Worm (Caenorhabditis elegans) whole organism, L4 larva: ENCODE measurements around the gene spe-45.

Experiments used
- D1046.2 ChIP-seq: fragments of 200-800 bp; sonication (Bioruptor generic); IDR thresholded peaks from 2 replicates; pipeline ENCODE4 v1.3.6; 2022; ENCODE audit warnings: missing genetic modification characterization, missing compliant biosample characterization
- F26F4.8 ChIP-seq: fragments of 200-800 bp; sonication (Bioruptor generic); conservative IDR thresholded peaks from 2 replicates; pipeline ENCODE4 v1.3.6; 2022; ENCODE audit warnings: missing genetic modification characterization, missing compliant biosample characterization
- F37D6.2 ChIP-seq: sonication (generic microtip); optimal IDR thresholded peaks from 2 replicates; lab custom pipeline; 2016; ENCODE audit warnings: mild to moderate bottlenecking, missing genetic modification characterization, missing compliant biosample characterization
- F44E2.7 ChIP-seq: fragments of 200-800 bp; sonication (Bioruptor generic); IDR thresholded peaks from 2 replicates; pipeline ENCODE4 v2.1.2; 2022; ENCODE audit warnings: missing genetic modification characterization, missing compliant biosample characterization
- F49E8.2 ChIP-seq: sonication (generic microtip); optimal IDR thresholded peaks from 2 replicates; lab custom pipeline; 2016; ENCODE audit warnings: missing compliant biosample characterization, mild to moderate bottlenecking, missing genetic modification characterization, borderline replicate concordance
- Y105C5A.15 ChIP-seq: fragments of 200-800 bp; sonication (Bioruptor generic); IDR thresholded peaks from 2 replicates; pipeline ENCODE4 v1.3.6; 2022; ENCODE audit warnings: missing genetic modification characterization, missing compliant biosample characterization
- ZK337.2 ChIP-seq: fragments of 200-800 bp; sonication (Bioruptor generic); IDR thresholded peaks from 2 replicates; pipeline ENCODE4 v1.3.6; 2022; ENCODE audit warnings: missing genetic modification reagents, missing genetic modification characterization, missing compliant biosample characterization
- ZK546.5 ChIP-seq, 2 experiments: sonication (generic microtip); optimal IDR thresholded peaks; 2 replicates each; lab custom pipeline; 2017; ENCODE audit warnings: missing biosample characterization in 2 of 2, missing genetic modification characterization in 2 of 2
- aha-1 ChIP-seq: fragments of 150-350 bp; peaks from one replicate; lab custom pipeline; 2014; ENCODE audit warnings: missing biosample characterization, missing genetic modification characterization
- attf-4 ChIP-seq: sonication (generic microtip); optimal IDR thresholded peaks from 3 replicates; lab custom pipeline; 2017; ENCODE audit warnings: missing biosample characterization, missing genetic modification characterization
- ceh-20 ChIP-seq: fragments of 200-800 bp; sonication (Bioruptor generic); IDR thresholded peaks from 2 replicates; pipeline ENCODE4 v1.3.6; 2022; ENCODE audit warnings: missing genetic modification reagents, missing genetic modification characterization, missing compliant biosample characterization
- ceh-32 ChIP-seq: sonication (generic microtip); optimal IDR thresholded peaks from 2 replicates; lab custom pipeline; 2016; ENCODE audit warnings: mild to moderate bottlenecking, missing genetic modification characterization, missing compliant biosample characterization; ENCODE audit not compliant: poor library complexity
- ceh-62 ChIP-seq: sonication (generic microtip); optimal IDR thresholded peaks from 2 replicates; lab custom pipeline; 2017; ENCODE audit warnings: missing biosample characterization, missing genetic modification characterization
- ceh-82 ChIP-seq: sonication (generic microtip); optimal IDR thresholded peaks from 2 replicates; lab custom pipeline; 2017; ENCODE audit warnings: missing biosample characterization, missing genetic modification characterization
- ctbp-1 ChIP-seq: fragments of 200-800 bp; sonication (Bioruptor generic); IDR thresholded peaks from 2 replicates; pipeline ENCODE4 v1.3.6; 2022; ENCODE audit warnings: missing genetic modification reagents, missing genetic modification characterization, missing compliant biosample characterization
- daf-12 ChIP-seq: fragments of 150-350 bp; optimal IDR thresholded peaks from 2 replicates; lab custom pipeline; 2014; ENCODE audit warnings: missing biosample characterization, missing genetic modification reagents, missing genetic modification characterization
- daf-16 ChIP-seq, 3 experiments: sonication (generic microtip); optimal IDR thresholded peaks; 2 replicates each; lab custom pipeline; 2016 to 2017; ENCODE audit warnings: missing genetic modification characterization in 3 of 3, missing genetic modification reagents in 3 of 3, mild to moderate bottlenecking in 2 of 3, missing compliant biosample characterization in 2 of 3, missing biosample characterization in 1 of 3, moderate library complexity in 1 of 3
- daf-19 ChIP-seq: fragments of 200-800 bp; sonication (Bioruptor generic); conservative IDR thresholded peaks from 2 replicates; pipeline ENCODE4 v1.3.6; 2022; ENCODE audit warnings: missing genetic modification characterization, missing compliant biosample characterization
- dmd-6 ChIP-seq: fragments of 200-800 bp; sonication (Bioruptor generic); IDR thresholded peaks from 2 replicates; pipeline ENCODE4 v1.3.6; 2022; ENCODE audit warnings: missing genetic modification reagents, missing genetic modification characterization, missing compliant biosample characterization
- egl-27 ChIP-seq: sonication (generic microtip); optimal IDR thresholded peaks from 3 replicates; lab custom pipeline; 2017; ENCODE audit warnings: missing biosample characterization, missing genetic modification reagents, missing genetic modification characterization
- fkh-10 ChIP-seq: fragments of 150-350 bp; optimal IDR thresholded peaks from 2 replicates; lab custom pipeline; 2014; ENCODE audit warnings: missing biosample characterization, missing genetic modification reagents, missing genetic modification characterization
- hif-1 ChIP-seq, 2 experiments: sonication (generic microtip); optimal IDR thresholded peaks; 2 replicates each; lab custom pipeline; 2016 to 2017; ENCODE audit warnings: missing compliant biosample characterization in 2 of 2, missing genetic modification characterization in 2 of 2, missing genetic modification reagents in 2 of 2, missing genotype in 2 of 2, mild to moderate bottlenecking in 1 of 2
- hlh-30 ChIP-seq: sonication (generic microtip); optimal IDR thresholded peaks from 2 replicates; lab custom pipeline; 2017; ENCODE audit warnings: antibody characterized with exemption, mild to moderate bottlenecking, missing genetic modification characterization, missing compliant biosample characterization; ENCODE audit not compliant: insufficient read depth
- hmg-1.1 ChIP-seq: fragments of 200-800 bp; sonication (Bioruptor generic); IDR thresholded peaks from 2 replicates; pipeline ENCODE4 v1.3.6; 2022; ENCODE audit warnings: missing genetic modification reagents, missing genetic modification characterization, missing compliant biosample characterization
- lim-7 ChIP-seq: fragments of 200-800 bp; sonication (Bioruptor generic); IDR thresholded peaks from 2 replicates; pipeline ENCODE4 v1.3.6; 2022; ENCODE audit warnings: missing genetic modification characterization, missing compliant biosample characterization
- lin-1 ChIP-seq: fragments of 200-800 bp; sonication (Bioruptor generic); IDR thresholded peaks from 2 replicates; pipeline ENCODE4 v1.3.6; 2022; ENCODE audit warnings: missing genetic modification reagents, missing genetic modification characterization, missing compliant biosample characterization
- lin-38 ChIP-seq: fragments of 200-800 bp; sonication (Bioruptor generic); IDR thresholded peaks from 2 replicates; pipeline ENCODE4 v1.3.6; 2022; ENCODE audit warnings: missing genetic modification reagents, missing genetic modification characterization, missing compliant biosample characterization
- lir-3 ChIP-seq: sonication (generic microtip); optimal IDR thresholded peaks from 2 replicates; lab custom pipeline; 2016; ENCODE audit warnings: mild to moderate bottlenecking, missing genetic modification characterization, missing compliant biosample characterization
- madf-9 ChIP-seq: fragments of 200-800 bp; sonication (Bioruptor generic); conservative IDR thresholded peaks from 2 replicates; pipeline ENCODE4 v1.3.6; 2022; ENCODE audit warnings: missing genetic modification reagents, missing genetic modification characterization, missing compliant biosample characterization
- mdl-1 ChIP-seq, 2 experiments: fragments of 150-350 bp in 1 of 2; sonication (generic microtip) in 1 of 2; optimal IDR thresholded peaks; 2 replicates each; lab custom pipeline; 2014 to 2017; ENCODE audit warnings: missing biosample characterization in 2 of 2, missing genetic modification characterization in 2 of 2
- mdt-29 ChIP-seq: fragments of 200-800 bp; sonication (Bioruptor generic); IDR thresholded peaks from 2 replicates; pipeline ENCODE4 v1.3.6; 2022; ENCODE audit warnings: missing genetic modification reagents, missing genetic modification characterization, missing compliant biosample characterization
- mep-1 ChIP-seq: fragments of 150-350 bp; sonication (generic microtip); optimal IDR thresholded peaks from 3 replicates; lab custom pipeline; 2014; ENCODE audit warnings: missing biosample characterization, missing genetic modification characterization
- mes-2 ChIP-seq: sonication (generic microtip); optimal IDR thresholded peaks from 2 replicates; lab custom pipeline; 2016; ENCODE audit warnings: missing genotype, mild to moderate bottlenecking, missing genetic modification characterization, missing compliant biosample characterization; ENCODE audit not compliant: poor library complexity, severe bottlenecking
- nhr-11 ChIP-seq: fragments of 150-350 bp; optimal IDR thresholded peaks from 2 replicates; lab custom pipeline; 2014; ENCODE audit warnings: missing biosample characterization, missing genetic modification characterization
- nhr-111 ChIP-seq: fragments of 200-800 bp; sonication (Bioruptor generic); optimal IDR thresholded peaks from 2 replicates; lab custom pipeline; 2018; ENCODE audit warnings: mild to moderate bottlenecking, missing genetic modification characterization, missing compliant biosample characterization
- nhr-28 ChIP-seq: fragments of 150-350 bp; optimal IDR thresholded peaks from 2 replicates; lab custom pipeline; 2014; ENCODE audit warnings: missing biosample characterization, missing genetic modification characterization
- nhr-41 ChIP-seq: fragments of 200-800 bp; sonication (Bioruptor generic); IDR thresholded peaks from 2 replicates; pipeline ENCODE4 v1.3.6; 2022; ENCODE audit warnings: missing genetic modification reagents, missing genetic modification characterization, missing compliant biosample characterization
- nhr-42 ChIP-seq: fragments of 200-800 bp; sonication (Bioruptor generic); IDR thresholded peaks from 2 replicates; pipeline ENCODE4 v1.3.6; 2022; ENCODE audit warnings: missing genetic modification characterization, missing compliant biosample characterization
- nhr-77 ChIP-seq: fragments of 150-350 bp; optimal IDR thresholded peaks from 2 replicates; lab custom pipeline; 2014; ENCODE audit warnings: missing biosample characterization, missing genetic modification characterization
- pha-4 ChIP-seq, 2 experiments: fragments of 150-350 bp in 1 of 2; fragments of 200-800 bp in 1 of 2; sonication (Bioruptor generic) in 1 of 2; IDR thresholded peaks in 1 of 2; optimal IDR thresholded peaks in 1 of 2; 2 replicates each; pipeline versions ENCODE4 v1.3.6 to Lab custom; 2014 to 2022; ENCODE audit warnings: missing genetic modification characterization in 2 of 2, missing genetic modification reagents in 2 of 2, missing biosample characterization in 1 of 2, missing compliant biosample characterization in 1 of 2
- php-3 ChIP-seq: fragments of 200-800 bp; sonication (Bioruptor generic); IDR thresholded peaks from 2 replicates; pipeline ENCODE4 v1.3.6; 2022; ENCODE audit warnings: missing genetic modification reagents, missing genetic modification characterization, missing compliant biosample characterization
- saeg-2 ChIP-seq: fragments of 200-800 bp; sonication (Bioruptor generic); IDR thresholded peaks from 2 replicates; pipeline ENCODE4 v1.3.6; 2022; ENCODE audit warnings: missing genetic modification reagents, missing genetic modification characterization, missing compliant biosample characterization
- sdz-12 ChIP-seq: fragments of 200-800 bp; sonication (Bioruptor generic); optimal IDR thresholded peaks from 2 replicates; lab custom pipeline; 2018; ENCODE audit warnings: mild to moderate bottlenecking, missing genetic modification characterization, missing compliant biosample characterization
- skn-1 ChIP-seq: fragments of 150-350 bp; optimal IDR thresholded peaks from 2 replicates; lab custom pipeline; 2014; ENCODE audit warnings: missing biosample characterization, missing genetic modification characterization
- spr-1 ChIP-seq: sonication (generic microtip); optimal IDR thresholded peaks from 2 replicates; lab custom pipeline; 2016; ENCODE audit warnings: mild to moderate bottlenecking, missing genetic modification characterization, missing compliant biosample characterization
- spr-3 ChIP-seq: fragments of 200-800 bp; sonication (Bioruptor generic); optimal IDR thresholded peaks from 2 replicates; lab custom pipeline; 2018; ENCODE audit warnings: mild to moderate bottlenecking, missing genetic modification characterization, missing compliant biosample characterization
- tag-97 ChIP-seq: fragments of 200-800 bp; sonication (Bioruptor generic); IDR thresholded peaks from 2 replicates; pipeline ENCODE4 v1.3.6; 2022; ENCODE audit warnings: missing genetic modification characterization, missing compliant biosample characterization
- unc-62 ChIP-seq, 3 experiments: fragments of 150-350 bp in 1 of 3; sonication (generic microtip); optimal IDR thresholded peaks in 2 of 3; peaks in 1 of 3; 1 replicate in 1 of 3; 2 replicates in 2 of 3; lab custom pipeline; 2014 to 2017; ENCODE audit warnings: missing biosample characterization in 3 of 3, missing genetic modification characterization in 3 of 3, missing genetic modification reagents in 3 of 3, missing genotype in 1 of 3
- zfp-3 ChIP-seq: fragments of 200-800 bp; sonication (Bioruptor generic); conservative IDR thresholded peaks from 2 replicates; pipeline ENCODE4 v1.3.6; 2022; ENCODE audit warnings: missing genetic modification reagents, missing genetic modification characterization, missing compliant biosample characterization
- zip-11 ChIP-seq: fragments of 200-800 bp; sonication (Bioruptor generic); IDR thresholded peaks from 2 replicates; pipeline ENCODE4 v1.3.6; 2022; ENCODE audit warnings: missing genetic modification characterization, missing compliant biosample characterization

The spe-45 gene

ce11 chrIV:12404137-12404536, 14.2 kb upstream of the spe-45 start, which contains the start of gene gex-3 (continued):
- TF ChIP-seq mes-2 (tag; lab: Kevin White, UChicago) (peak; percentile 92), mdl-1 (tag; optimal IDR thresholded peaks at IDR 0.05; lab: Kevin White, UChicago) (no peak), saeg-2 (GFP tag; lab: Robert Waterston, UW) (no peak), egl-27 (tag; lab: Kevin White, UChicago) (no peak), lin-1 (GFP tag; lab: Robert Waterston, UW) (no peak), daf-12 (no peak), unc-62 (GFP tag; optimal IDR thresholded peaks at IDR 0.05 in 1 of 2; lab: Kevin White, UChicago) (peak in 1 of 2 experiments; percentile 78), unc-62 (tag; optimal IDR thresholded peaks at IDR 0.05; lab: Kevin White, UChicago) (no peak), nhr-111 (GFP tag; lab: Kevin White, UChicago) (no peak), zfp-3 (GFP tag; lab: Robert Waterston, UW) (no peak), ctbp-1 (no peak), nhr-77 (tag; lab: Kevin White, UChicago) (peak; percentile 59), attf-4 (tag; lab: Kevin White, UChicago) (no peak), zip-11 (GFP tag; lab: Robert Waterston, UW) (no peak), tag-97 (GFP tag; lab: Robert Waterston, UW) (no peak), ZK546.5 (tag; optimal IDR thresholded peaks at IDR 0.05; lab: Kevin White, UChicago) (peak in 1 of 2 experiments; percentile 55), skn-1 (tag; lab: Kevin White, UChicago) (no peak), F49E8.2 (tag; lab: Kevin White, UChicago) (peak; percentile 31), fkh-10 (GFP tag; lab: Kevin White, UChicago) (peak; percentile 85), Y105C5A.15 (no peak), mdt-29 (GFP tag; lab: Robert Waterston, UW) (no peak), lir-3 (no peak), ceh-62 (tag; lab: Kevin White, UChicago) (no peak), F44E2.7 (GFP tag; lab: Robert Waterston, UW) (no peak), nhr-42 (GFP tag; lab: Robert Waterston, UW) (no peak), madf-9 (GFP tag; lab: Robert Waterston, UW) (no peak), lin-38 (GFP tag; lab: Robert Waterston, UW) (peak; percentile 97), ceh-32 (no peak), nhr-11 (peak; percentile 2), lim-7 (GFP tag; lab: Robert Waterston, UW) (no peak), mep-1 (tag; lab: Kevin White, UChicago) (peak; percentile 81), F26F4.8 (no peak), daf-19 (GFP tag; lab: Robert Waterston, UW) (0 out of 2 replicates have a peak, but pooled peaks have one; percentile 32), spr-1 (tag; lab: Kevin White, UChicago) (no peak), nhr-28 (tag; lab: Kevin White, UChicago) (peak; percentile 43), nhr-41 (GFP tag; lab: Robert Waterston, UW) (no peak), dmd-6 (GFP tag; lab: Robert Waterston, UW) (peak; percentile 30; the same call in 1 of the 2 replicates), hlh-30 (tag; lab: Kevin White, UChicago) (peak; percentile 82), php-3 (no peak), hif-1 (tag; optimal IDR thresholded peaks at IDR 0.05; lab: Kevin White, UChicago) (peak in 1 of 2 experiments; percentile 49), F37D6.2 (no peak), daf-16 (GFP tag; optimal IDR thresholded peaks at IDR 0.05; lab: Kevin White, UChicago) (no peak), daf-16 (tag; optimal IDR thresholded peaks at IDR 0.05; lab: Kevin White, UChicago) (peak; percentile 51), aha-1 (tag; lab: Kevin White, UChicago) (peak; percentile 98), D1046.2 (GFP tag; lab: Robert Waterston, UW) (no peak), sdz-12 (GFP tag; lab: Kevin White, UChicago) (no peak), pha-4 (GFP tag; IDR thresholded peaks at IDR 0.05; lab: Robert Waterston, UW) (no peak), pha-4 (tag; optimal IDR thresholded peaks at IDR 0.05; lab: Kevin White, UChicago) (peak; percentile 69), ZK337.2 (GFP tag; lab: Robert Waterston, UW) (no peak), spr-3 (GFP tag; lab: Kevin White, UChicago) (no peak), ceh-20 (GFP tag; lab: Robert Waterston, UW) (no peak), ceh-82 (tag; lab: Kevin White, UChicago) (no peak), hmg-1.1 (GFP tag; lab: Robert Waterston, UW) (peak; percentile 65)
